Fruit fly (Drosophila melanogaster) whole organism, embryonic: Measurements from ENCODE around the gene aph-1.
A peak's percentile ranks its signal among the peaks of the same experiment; 100 is the strongest.

Experiments used
- CG18599 ChIP-seq: fragments of 200-800 bp; sonication (Bioruptor generic); optimal IDR thresholded peaks from 3 replicates; lab custom pipeline; 2017; ENCODE audit warnings: missing biosample characterization, missing genetic modification characterization, mild to moderate bottlenecking, moderate library complexity, missing genetic modification reagents
- CG33557 ChIP-seq: fragments of 200-800 bp; sonication (Bioruptor generic); optimal IDR thresholded peaks from 2 replicates; lab custom pipeline; 2019; ENCODE audit warnings: missing biosample characterization, mild to moderate bottlenecking, missing genetic modification characterization, moderate library complexity
- NFAT ChIP-seq: fragments of 200-800 bp; sonication (Bioruptor generic); IDR thresholded peaks from 2 replicates; pipeline ENCODE4 v1.3.6; 2022; ENCODE audit warnings: missing biosample characterization, missing genetic modification characterization
- Neu2 ChIP-seq: fragments of 200-800 bp; sonication (Bioruptor generic); optimal IDR thresholded peaks from 3 replicates; lab custom pipeline; 2016; ENCODE audit warnings: missing biosample characterization, missing genetic modification characterization, borderline replicate concordance
- br ChIP-seq: fragments of >200 bp; optimal IDR thresholded peaks from 2 replicates; lab custom pipeline; 2017
- fd64A ChIP-seq: fragments of 200-800 bp; sonication (Bioruptor generic); optimal IDR thresholded peaks from 3 replicates; lab custom pipeline; 2018; ENCODE audit warnings: missing biosample characterization, mild to moderate bottlenecking, missing genetic modification characterization
- mam ChIP-seq: fragments of 200-800 bp; sonication (Bioruptor generic); optimal IDR thresholded peaks from 3 replicates; lab custom pipeline; 2016; ENCODE audit warnings: missing biosample characterization, missing genetic modification characterization
- pita ChIP-seq: fragments of 200-800 bp; sonication (Bioruptor generic); optimal IDR thresholded peaks from 2 replicates; lab custom pipeline; 2017; ENCODE audit warnings: missing biosample characterization, mild to moderate bottlenecking, missing genetic modification characterization
- tap ChIP-seq: fragments of 200-800 bp; optimal IDR thresholded peaks from 3 replicates; lab custom pipeline; 2019; ENCODE audit warnings: missing biosample characterization, mild to moderate bottlenecking, missing genetic modification characterization, moderate library complexity

- no peak for TF ChIP-seq tap (tag; lab: Kevin White, UChicago)
- peak; percentile 44 for TF ChIP-seq CG18599 (GFP tag; lab: Kevin White, UChicago)
- TF ChIP-seq CG33557 (GFP tag; lab: Kevin White, UChicago): no peak
- TF ChIP-seq NFAT (GFP tag; lab: Robert Waterston, UW): no peak
- TF ChIP-seq fd64A (GFP tag; lab: Kevin White, UChicago): no peak
- no peak for TF ChIP-seq mam
- TF ChIP-seq br (lab: Kevin White, UChicago): no peak
- no peak for TF ChIP-seq Neu2
- TF ChIP-seq pita: no peak
Observed at dm6 chr2L:2800956-2801776, 35.1 kb downstream of the aph-1 start.
